Fruit fly (Drosophila melanogaster) whole organism, wandering third instar larva: ENCODE data around the gene ssp2.

Source experiments
- Abd-B ChIP-seq: fragments of >200 bp; optimal IDR thresholded peaks from 2 replicates; lab custom pipeline; 2017; ENCODE audit warnings: missing biosample characterization, missing genetic modification characterization
- CrebA ChIP-seq: fragments of 200-800 bp; sonication (Bioruptor generic); optimal IDR thresholded peaks from 2 replicates; lab custom pipeline; 2016; ENCODE audit warnings: missing biosample characterization, mild to moderate bottlenecking, missing genetic modification characterization, borderline replicate concordance
- Dfd ChIP-seq: fragments of >200 bp; optimal IDR thresholded peaks from 2 replicates; lab custom pipeline; 2017; ENCODE audit warnings: missing biosample characterization, missing genetic modification characterization
- HLH106 ChIP-seq: fragments of 200-800 bp; optimal IDR thresholded peaks from 3 replicates; lab custom pipeline; 2019; ENCODE audit warnings: missing biosample characterization, mild to moderate bottlenecking, missing genetic modification characterization, moderate library complexity
- Hr78 ChIP-seq: fragments of >200 bp; optimal IDR thresholded peaks from 2 replicates; lab custom pipeline; 2017; ENCODE audit warnings: missing biosample characterization, missing genetic modification characterization
- Hr83 ChIP-seq: fragments of 200-300 bp; sonication (Bioruptor generic); optimal IDR thresholded peaks from 2 replicates; lab custom pipeline; 2016; ENCODE audit warnings: missing biosample characterization, mild to moderate bottlenecking, missing genetic modification characterization, moderate library complexity; ENCODE audit not compliant: poor library complexity, severe bottlenecking
- Mio ChIP-seq: sonication (Bioruptor generic); optimal IDR thresholded peaks from 2 replicates; lab custom pipeline; 2016; ENCODE audit warnings: missing biosample characterization, missing genetic modification characterization
- OdsH ChIP-seq: fragments of 200-800 bp; sonication (Bioruptor generic); optimal IDR thresholded peaks from 2 replicates; lab custom pipeline; 2016; ENCODE audit warnings: missing biosample characterization, mild to moderate bottlenecking, missing genetic modification characterization
- Sp1 ChIP-seq: fragments of 200-800 bp; sonication (Bioruptor generic); optimal IDR thresholded peaks from 3 replicates; lab custom pipeline; 2019; ENCODE audit warnings: missing biosample characterization, mild to moderate bottlenecking, missing genetic modification characterization, moderate library complexity
- br ChIP-seq: fragments of 200-800 bp; sonication (Bioruptor generic); optimal IDR thresholded peaks from 2 replicates; lab custom pipeline; 2016; ENCODE audit warnings: missing biosample characterization, missing genetic modification characterization
- dl ChIP-seq, 2 experiments: fragments of 175-275, 200-275 bp in 1 of 2; fragments of 200-275 bp in 1 of 2; sonication (Bioruptor generic); optimal IDR thresholded peaks; lab custom pipeline; 2018; ENCODE audit warnings: mild to moderate bottlenecking in 2 of 2, missing biosample characterization in 2 of 2, missing genetic modification characterization in 2 of 2, moderate library complexity in 2 of 2; ENCODE audit not compliant: partially characterized antibody in 2 of 2, insufficient read depth in 1 of 2
- h ChIP-seq: fragments of 200-800 bp; sonication (Bioruptor generic); optimal IDR thresholded peaks from 3 replicates; lab custom pipeline; 2016; ENCODE audit warnings: missing biosample characterization, mild to moderate bottlenecking, missing genetic modification characterization
- pan ChIP-seq: fragments of >200 bp; optimal IDR thresholded peaks from 2 replicates; lab custom pipeline; 2017
- psq ChIP-seq: fragments of 200-800 bp; sonication (Bioruptor generic); optimal IDR thresholded peaks from 3 replicates; lab custom pipeline; 2017; ENCODE audit warnings: missing biosample characterization, mild to moderate bottlenecking, missing genetic modification characterization, moderate library complexity

DNA sequence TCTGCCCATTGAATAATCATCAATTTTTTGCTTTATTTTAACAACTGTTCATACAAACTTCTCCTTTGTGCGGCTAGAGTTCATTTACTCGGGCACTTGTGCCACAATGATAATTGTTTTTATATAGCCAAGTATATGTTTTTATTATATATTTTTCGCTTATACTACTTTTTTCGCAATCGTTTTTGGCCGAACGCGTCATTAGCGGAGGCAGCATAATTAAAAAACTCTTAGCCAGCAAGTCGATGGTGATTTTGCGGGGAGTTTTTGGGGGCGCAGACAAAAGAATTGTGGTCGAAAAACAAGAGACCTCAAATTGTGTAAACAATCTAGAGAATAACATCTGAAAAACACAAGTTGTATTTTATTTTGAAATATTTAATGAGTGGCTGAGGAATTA, 13.4 kb upstream of the ssp2 start:
- TF ChIP-seq h (peak; percentile 46), HLH106 (tag; lab: Kevin White, UChicago) (no peak), Dfd (GFP tag; lab: Kevin White, UChicago) (no peak), OdsH (GFP tag; lab: Kevin White, UChicago) (no peak), dl (GFP tag; optimal IDR thresholded peaks at IDR 0.05; lab: Kevin White, UChicago; ENCODE audit: insufficient read depth in 1 of 2, partially characterized antibody in 2 of 2) (no peak), psq (GFP tag; lab: Kevin White, UChicago) (no peak), Hr83 (GFP tag; lab: Kevin White, UChicago) (peak; percentile 16), Mio (no peak), CrebA (no peak), pan (lab: Kevin White, UChicago) (no peak), Sp1 (GFP tag; lab: Kevin White, UChicago) (peak; percentile 4), Abd-B (GFP tag; lab: Kevin White, UChicago) (no peak), br (GFP tag; lab: Kevin White, UChicago) (no peak), Hr78 (GFP tag; lab: Kevin White, UChicago) (no peak)
